Worm (Caenorhabditis elegans): ENCODE data around the gene abi-1.

abi-1 gene

ce11 chrIII:5653692-5654105 is 38.8 kb downstream of the abi-1 start (continued):
- no peak for TF ChIP-seq daf-19 (GFP tag; conservative IDR thresholded peaks at IDR 0.05)
- 0 out of 2 replicates have a peak, but pooled peaks have one; percentile 30 for TF ChIP-seq nhr-42 (GFP tag; IDR thresholded peaks at IDR 0.05)
- no peak for TF ChIP-seq Y75B8A.6 (GFP tag; IDR thresholded peaks at IDR 0.05)
- TF ChIP-seq ZK337.2 (GFP tag; IDR thresholded peaks at IDR 0.05), result no peak
- TF ChIP-seq zfp-3 (GFP tag; conservative IDR thresholded peaks at IDR 0.05), result no peak
- TF ChIP-seq hif-1 (tag; optimal IDR thresholded peaks at IDR 0.05), result no peak
- no peak for TF ChIP-seq nhr-11 (tag; optimal IDR thresholded peaks at IDR 0.05)
- peak; percentile 93 for TF ChIP-seq F49E8.2 (tag; optimal IDR thresholded peaks at IDR 0.05; ENCODE audit: borderline replicate concordance)
- TF ChIP-seq D1046.2 (GFP tag; IDR thresholded peaks at IDR 0.05), result no peak
- no peak for TF ChIP-seq ceh-28 (tag; optimal IDR thresholded peaks at IDR 0.05)
- TF ChIP-seq nhr-76 (tag; optimal IDR thresholded peaks at IDR 0.05), result no peak
- peak; percentile 50; the same call in 1 of the 2 replicates for TF ChIP-seq vab-7 (GFP tag; IDR thresholded peaks at IDR 0.05)
- TF ChIP-seq F44E2.7 (GFP tag; IDR thresholded peaks at IDR 0.05), result 0 out of 2 replicates have a peak, but pooled peaks have one; percentile 29
- peak; percentile 41 for TF ChIP-seq F10B5.3 (tag; optimal IDR thresholded peaks at IDR 0.05)
- TF ChIP-seq nhr-25 (tag; optimal IDR thresholded peaks at IDR 0.05; ENCODE audit: borderline replicate concordance, insufficient read depth), result no peak
- no peak for TF ChIP-seq daf-8 (GFP tag; IDR thresholded peaks at IDR 0.05)
- TF ChIP-seq egl-43 (GFP tag; IDR thresholded peaks at IDR 0.05), result no peak; the same call in 1 of the 2 replicates
- no peak for TF ChIP-seq dmd-8 (GFP tag; IDR thresholded peaks at IDR 0.05)
- TF ChIP-seq pqm-1 (tag; optimal IDR thresholded peaks at IDR 0.05), result peak; percentile 46
- peak; percentile 60 for TF ChIP-seq dve-1 (tag; optimal IDR thresholded peaks at IDR 0.05; ENCODE audit: insufficient read depth)
- TF ChIP-seq ama-1 (optimal IDR thresholded peaks at IDR 0.05), result peak; percentile 88
- peak; percentile 57 for TF ChIP-seq mep-1 (tag; optimal IDR thresholded peaks at IDR 0.05)
- TF ChIP-seq lir-3 (tag; optimal IDR thresholded peaks at IDR 0.05), result no peak
- no peak for TF ChIP-seq nhr-41 (GFP tag; IDR thresholded peaks at IDR 0.05)
- TF ChIP-seq nhr-111 (GFP tag; optimal IDR thresholded peaks at IDR 0.05), result no peak
- no peak for TF ChIP-seq mdt-29 (GFP tag; IDR thresholded peaks at IDR 0.05)
- peak in 1 of 2 experiments; percentile 5 for TF ChIP-seq daf-16 (GFP tag; optimal IDR thresholded peaks at IDR 0.05)
- TF ChIP-seq daf-16 (tag; optimal IDR thresholded peaks at IDR 0.05), result peak; percentile 63
- peak; percentile 33; the same call in 1 of the 2 replicates for TF ChIP-seq arid-1 (GFP tag; conservative IDR thresholded peaks at IDR 0.05)
- TF ChIP-seq cey-2 (tag; optimal IDR thresholded peaks at IDR 0.05; ENCODE audit: borderline replicate concordance, insufficient read depth), result no peak
- TF ChIP-seq aha-1 (tag), result no peak
- peak; percentile 35 for TF ChIP-seq hlh-11 (tag; optimal IDR thresholded peaks at IDR 0.05)
- 0 out of 2 replicates have a peak, but pooled peaks have one; percentile 44 for TF ChIP-seq lin-1 (GFP tag; IDR thresholded peaks at IDR 0.05)
- TF ChIP-seq unc-62 (GFP tag; optimal IDR thresholded peaks at IDR 0.05 in 1 of 2), result no peak
- no peak for TF ChIP-seq unc-62 (tag; optimal IDR thresholded peaks at IDR 0.05)
- peak in 1 of 2 experiments; percentile 46 for TF ChIP-seq lsy-2 (tag; optimal IDR thresholded peaks at IDR 0.05)
- TF ChIP-seq spr-1 (tag; optimal IDR thresholded peaks at IDR 0.05), result no peak
- TF ChIP-seq zip-11 (GFP tag; IDR thresholded peaks at IDR 0.05), result no peak
- TF ChIP-seq php-3 (GFP tag; IDR thresholded peaks at IDR 0.05), result peak; percentile 67
- TF ChIP-seq mxl-2 (GFP tag; conservative IDR thresholded peaks at IDR 0.05), result no peak
- TF ChIP-seq Y5F2A.4 (GFP tag; optimal IDR thresholded peaks at IDR 0.05), result no peak
- TF ChIP-seq F37D6.2 (tag; optimal IDR thresholded peaks at IDR 0.05), result no peak
- no peak for TF ChIP-seq madf-5 (GFP tag; IDR thresholded peaks at IDR 0.05)
- TF ChIP-seq daf-12 (tag; optimal IDR thresholded peaks at IDR 0.05), result no peak
- TF ChIP-seq mes-2 (tag; optimal IDR thresholded peaks at IDR 0.05; ENCODE audit: poor library complexity, severe bottlenecking), result peak; percentile 76
- TF ChIP-seq fkh-10 (GFP tag; optimal IDR thresholded peaks at IDR 0.05), result no peak
- peak; percentile 27 for TF ChIP-seq hlh-30 (tag; optimal IDR thresholded peaks at IDR 0.05; ENCODE audit: insufficient read depth)
- peak; percentile 74 for TF ChIP-seq duxl-1 (tag; optimal IDR thresholded peaks at IDR 0.05; ENCODE audit: poor library complexity)
- TF ChIP-seq egl-27 (tag; optimal IDR thresholded peaks at IDR 0.05), result no peak
- peak; percentile 57 for TF ChIP-seq Y48G9A.11 (GFP tag; IDR thresholded peaks at IDR 0.05)
